Worm (Caenorhabditis elegans) whole organism, L4 larva: ENCODE results near the gene sru-48.

Source experiments
- F10B5.3 ChIP-seq: sonication (generic microtip); optimal IDR thresholded peaks from 2 replicates; lab custom pipeline; 2016; ENCODE audit warnings: mild to moderate bottlenecking, missing genetic modification characterization, missing compliant biosample characterization
- F26F4.8 ChIP-seq: fragments of 200-800 bp; sonication (Bioruptor generic); conservative IDR thresholded peaks from 2 replicates; pipeline ENCODE4 v1.3.6; 2022; ENCODE audit warnings: missing genetic modification characterization, missing compliant biosample characterization
- F37D6.2 ChIP-seq: sonication (generic microtip); optimal IDR thresholded peaks from 2 replicates; lab custom pipeline; 2016; ENCODE audit warnings: mild to moderate bottlenecking, missing genetic modification characterization, missing compliant biosample characterization
- T20F7.1 ChIP-seq: fragments of 200-800 bp; sonication (Bioruptor generic); optimal IDR thresholded peaks from 2 replicates; lab custom pipeline; 2018; ENCODE audit warnings: mild to moderate bottlenecking, missing genetic modification characterization, missing compliant biosample characterization
- Y105C5A.15 ChIP-seq: fragments of 200-800 bp; sonication (Bioruptor generic); IDR thresholded peaks from 2 replicates; pipeline ENCODE4 v1.3.6; 2022; ENCODE audit warnings: missing genetic modification characterization, missing compliant biosample characterization
- Y48G9A.11 ChIP-seq: fragments of 200-800 bp; sonication (Bioruptor generic); IDR thresholded peaks from 2 replicates; pipeline ENCODE4 v1.3.6; 2022; ENCODE audit warnings: missing genetic modification reagents, missing genetic modification characterization, missing compliant biosample characterization
- ZK546.5 ChIP-seq, 2 experiments: sonication (generic microtip); optimal IDR thresholded peaks; 2 replicates each; lab custom pipeline; 2017; ENCODE audit warnings: missing biosample characterization in 2 of 2, missing genetic modification characterization in 2 of 2
- aha-1 ChIP-seq: fragments of 150-350 bp; peaks from one replicate; lab custom pipeline; 2014; ENCODE audit warnings: missing biosample characterization, missing genetic modification characterization
- aly-2 ChIP-seq: sonication (generic microtip); optimal IDR thresholded peaks from 2 replicates; lab custom pipeline; 2018; ENCODE audit warnings: missing biosample characterization, missing genetic modification characterization
- ama-1 ChIP-seq: fragments of 150-350 bp; optimal IDR thresholded peaks from 2 replicates; lab custom pipeline; 2014; ENCODE audit warnings: inconsistent platforms, mixed read lengths
- arid-1 ChIP-seq: fragments of 200-800 bp; sonication (Bioruptor generic); conservative IDR thresholded peaks from 2 replicates; pipeline ENCODE4 v1.3.6; 2022; ENCODE audit warnings: missing genetic modification reagents, missing genetic modification characterization, missing compliant biosample characterization
- ceh-20 ChIP-seq: fragments of 200-800 bp; sonication (Bioruptor generic); IDR thresholded peaks from 2 replicates; pipeline ENCODE4 v1.3.6; 2022; ENCODE audit warnings: missing genetic modification reagents, missing genetic modification characterization, missing compliant biosample characterization
- ceh-32 ChIP-seq: sonication (generic microtip); optimal IDR thresholded peaks from 2 replicates; lab custom pipeline; 2016; ENCODE audit warnings: mild to moderate bottlenecking, missing genetic modification characterization, missing compliant biosample characterization; ENCODE audit not compliant: poor library complexity
- ceh-62 ChIP-seq: sonication (generic microtip); optimal IDR thresholded peaks from 2 replicates; lab custom pipeline; 2017; ENCODE audit warnings: missing biosample characterization, missing genetic modification characterization
- ceh-82 ChIP-seq: sonication (generic microtip); optimal IDR thresholded peaks from 2 replicates; lab custom pipeline; 2017; ENCODE audit warnings: missing biosample characterization, missing genetic modification characterization
- ctbp-1 ChIP-seq: fragments of 200-800 bp; sonication (Bioruptor generic); IDR thresholded peaks from 2 replicates; pipeline ENCODE4 v1.3.6; 2022; ENCODE audit warnings: missing genetic modification reagents, missing genetic modification characterization, missing compliant biosample characterization
- daf-19 ChIP-seq: fragments of 200-800 bp; sonication (Bioruptor generic); conservative IDR thresholded peaks from 2 replicates; pipeline ENCODE4 v1.3.6; 2022; ENCODE audit warnings: missing genetic modification characterization, missing compliant biosample characterization
- daf-8 ChIP-seq: fragments of 200-800 bp; sonication (Bioruptor generic); IDR thresholded peaks from 2 replicates; pipeline ENCODE4 v1.3.6; 2022; ENCODE audit warnings: missing genetic modification characterization, missing compliant biosample characterization
- dmd-8 ChIP-seq: fragments of 200-800 bp; sonication (Bioruptor generic); IDR thresholded peaks from 2 replicates; pipeline ENCODE4 v1.3.6; 2022; ENCODE audit warnings: missing genetic modification characterization, missing compliant biosample characterization
- duxl-1 ChIP-seq: sonication (generic microtip); optimal IDR thresholded peaks from 2 replicates; lab custom pipeline; 2016; ENCODE audit warnings: mild to moderate bottlenecking, missing genetic modification characterization, moderate library complexity, missing compliant biosample characterization; ENCODE audit not compliant: poor library complexity
- egl-27 ChIP-seq: sonication (generic microtip); optimal IDR thresholded peaks from 3 replicates; lab custom pipeline; 2017; ENCODE audit warnings: missing biosample characterization, missing genetic modification reagents, missing genetic modification characterization
- egl-43 ChIP-seq: fragments of 200-800 bp; sonication (Bioruptor generic); IDR thresholded peaks from 2 replicates; pipeline ENCODE4 v1.3.6; 2022; ENCODE audit warnings: missing genetic modification reagents, missing genetic modification characterization, missing compliant biosample characterization
- fos-1 ChIP-seq: fragments of 150-350 bp; optimal IDR thresholded peaks from 2 replicates; lab custom pipeline; 2014; ENCODE audit warnings: missing biosample characterization, missing genetic modification characterization
- hif-1 ChIP-seq, 2 experiments: sonication (generic microtip); optimal IDR thresholded peaks; 2 replicates each; lab custom pipeline; 2016 to 2017; ENCODE audit warnings: missing compliant biosample characterization in 2 of 2, missing genetic modification characterization in 2 of 2, missing genetic modification reagents in 2 of 2, missing genotype in 2 of 2, mild to moderate bottlenecking in 1 of 2
- hlh-11 ChIP-seq: fragments of 200-800 bp; sonication (Bioruptor generic); optimal IDR thresholded peaks from 2 replicates; lab custom pipeline; 2018; ENCODE audit warnings: mild to moderate bottlenecking, missing genetic modification characterization, missing compliant biosample characterization
- hmg-1.1 ChIP-seq: fragments of 200-800 bp; sonication (Bioruptor generic); IDR thresholded peaks from 2 replicates; pipeline ENCODE4 v1.3.6; 2022; ENCODE audit warnings: missing genetic modification reagents, missing genetic modification characterization, missing compliant biosample characterization
- lin-1 ChIP-seq: fragments of 200-800 bp; sonication (Bioruptor generic); IDR thresholded peaks from 2 replicates; pipeline ENCODE4 v1.3.6; 2022; ENCODE audit warnings: missing genetic modification reagents, missing genetic modification characterization, missing compliant biosample characterization
- lin-29 ChIP-seq: fragments of 200-800 bp; sonication (Bioruptor generic); IDR thresholded peaks from 2 replicates; pipeline ENCODE4 v1.3.6; 2022; ENCODE audit warnings: missing genetic modification reagents, missing genetic modification characterization, missing compliant biosample characterization
- lin-38 ChIP-seq: fragments of 200-800 bp; sonication (Bioruptor generic); IDR thresholded peaks from 2 replicates; pipeline ENCODE4 v1.3.6; 2022; ENCODE audit warnings: missing genetic modification reagents, missing genetic modification characterization, missing compliant biosample characterization
- madf-5 ChIP-seq, 2 experiments: fragments of 200-800 bp; sonication (Bioruptor generic); IDR thresholded peaks; 2 replicates each; pipeline ENCODE4 v1.3.6; 2022; ENCODE audit warnings: missing compliant biosample characterization in 2 of 2, missing genetic modification characterization in 2 of 2
- mdt-29 ChIP-seq: fragments of 200-800 bp; sonication (Bioruptor generic); IDR thresholded peaks from 2 replicates; pipeline ENCODE4 v1.3.6; 2022; ENCODE audit warnings: missing genetic modification reagents, missing genetic modification characterization, missing compliant biosample characterization
- mes-2 ChIP-seq: sonication (generic microtip); optimal IDR thresholded peaks from 2 replicates; lab custom pipeline; 2016; ENCODE audit warnings: missing genotype, mild to moderate bottlenecking, missing genetic modification characterization, missing compliant biosample characterization; ENCODE audit not compliant: poor library complexity, severe bottlenecking
- mxl-3 ChIP-seq: fragments of 200-800 bp; sonication (Bioruptor generic); optimal IDR thresholded peaks from 2 replicates; lab custom pipeline; 2018; ENCODE audit warnings: mild to moderate bottlenecking, missing genetic modification characterization, missing compliant biosample characterization
- nhr-102 ChIP-seq: sonication (generic microtip); optimal IDR thresholded peaks from 2 replicates; lab custom pipeline; 2016; ENCODE audit warnings: mild to moderate bottlenecking, missing genetic modification characterization, moderate library complexity, missing compliant biosample characterization
- nhr-25 ChIP-seq: sonication (generic microtip); optimal IDR thresholded peaks from 2 replicates; lab custom pipeline; 2017; ENCODE audit warnings: missing genetic modification characterization, mild to moderate bottlenecking, missing compliant biosample characterization, antibody characterized with exemption, moderate library complexity, borderline replicate concordance; ENCODE audit not compliant: insufficient read depth
- nhr-28 ChIP-seq: fragments of 150-350 bp; optimal IDR thresholded peaks from 2 replicates; lab custom pipeline; 2014; ENCODE audit warnings: missing biosample characterization, missing genetic modification characterization
- nhr-41 ChIP-seq: fragments of 200-800 bp; sonication (Bioruptor generic); IDR thresholded peaks from 2 replicates; pipeline ENCODE4 v1.3.6; 2022; ENCODE audit warnings: missing genetic modification reagents, missing genetic modification characterization, missing compliant biosample characterization
- nhr-42 ChIP-seq: fragments of 200-800 bp; sonication (Bioruptor generic); IDR thresholded peaks from 2 replicates; pipeline ENCODE4 v1.3.6; 2022; ENCODE audit warnings: missing genetic modification characterization, missing compliant biosample characterization
- nhr-48 ChIP-seq: sonication (generic microtip); optimal IDR thresholded peaks from 2 replicates; lab custom pipeline; 2016; ENCODE audit warnings: mild to moderate bottlenecking, missing genetic modification characterization, missing compliant biosample characterization
- nhr-76 ChIP-seq: fragments of 150-350 bp; optimal IDR thresholded peaks from 2 replicates; lab custom pipeline; 2014; ENCODE audit warnings: missing biosample characterization, missing genetic modification characterization
- nhr-77 ChIP-seq: fragments of 150-350 bp; optimal IDR thresholded peaks from 2 replicates; lab custom pipeline; 2014; ENCODE audit warnings: missing biosample characterization, missing genetic modification characterization
- pha-4 ChIP-seq, 2 experiments: fragments of 150-350 bp in 1 of 2; fragments of 200-800 bp in 1 of 2; sonication (Bioruptor generic) in 1 of 2; IDR thresholded peaks in 1 of 2; optimal IDR thresholded peaks in 1 of 2; 2 replicates each; pipeline versions ENCODE4 v1.3.6 to Lab custom; 2014 to 2022; ENCODE audit warnings: missing genetic modification characterization in 2 of 2, missing genetic modification reagents in 2 of 2, missing biosample characterization in 1 of 2, missing compliant biosample characterization in 1 of 2
- pqm-1 ChIP-seq: sonication (generic microtip); optimal IDR thresholded peaks from 2 replicates; lab custom pipeline; 2017; ENCODE audit warnings: missing biosample characterization, missing genetic modification characterization
- saeg-2 ChIP-seq: fragments of 200-800 bp; sonication (Bioruptor generic); IDR thresholded peaks from 2 replicates; pipeline ENCODE4 v1.3.6; 2022; ENCODE audit warnings: missing genetic modification reagents, missing genetic modification characterization, missing compliant biosample characterization
- snpc-1.2 ChIP-seq: fragments of 200-800 bp; sonication (Bioruptor generic); IDR thresholded peaks from 2 replicates; pipeline ENCODE4 v1.3.6; 2022; ENCODE audit warnings: missing genetic modification reagents, missing genetic modification characterization, missing compliant biosample characterization
- snpc-4 ChIP-seq: fragments of 150-350 bp; optimal IDR thresholded peaks from 2 replicates; lab custom pipeline; 2014; ENCODE audit warnings: missing biosample characterization, missing genetic modification characterization
- tag-97 ChIP-seq: fragments of 200-800 bp; sonication (Bioruptor generic); IDR thresholded peaks from 2 replicates; pipeline ENCODE4 v1.3.6; 2022; ENCODE audit warnings: missing genetic modification characterization, missing compliant biosample characterization
- unc-130 ChIP-seq: sonication (generic microtip); optimal IDR thresholded peaks from 2 replicates; lab custom pipeline; 2016; ENCODE audit warnings: missing genetic modification reagents, missing genetic modification characterization, missing compliant biosample characterization
- zfp-2 ChIP-seq: sonication (generic microtip); optimal IDR thresholded peaks from 2 replicates; lab custom pipeline; 2016; ENCODE audit warnings: mild to moderate bottlenecking, missing genetic modification characterization, missing compliant biosample characterization
- zfp-3 ChIP-seq: fragments of 200-800 bp; sonication (Bioruptor generic); conservative IDR thresholded peaks from 2 replicates; pipeline ENCODE4 v1.3.6; 2022; ENCODE audit warnings: missing genetic modification reagents, missing genetic modification characterization, missing compliant biosample characterization
- zip-11 ChIP-seq: fragments of 200-800 bp; sonication (Bioruptor generic); IDR thresholded peaks from 2 replicates; pipeline ENCODE4 v1.3.6; 2022; ENCODE audit warnings: missing genetic modification characterization, missing compliant biosample characterization
- ztf-11 ChIP-seq: fragments of 150-350 bp; optimal IDR thresholded peaks from 2 replicates; lab custom pipeline; 2014; ENCODE audit warnings: missing biosample characterization, missing genetic modification characterization

Gene sru-48

DNA sequence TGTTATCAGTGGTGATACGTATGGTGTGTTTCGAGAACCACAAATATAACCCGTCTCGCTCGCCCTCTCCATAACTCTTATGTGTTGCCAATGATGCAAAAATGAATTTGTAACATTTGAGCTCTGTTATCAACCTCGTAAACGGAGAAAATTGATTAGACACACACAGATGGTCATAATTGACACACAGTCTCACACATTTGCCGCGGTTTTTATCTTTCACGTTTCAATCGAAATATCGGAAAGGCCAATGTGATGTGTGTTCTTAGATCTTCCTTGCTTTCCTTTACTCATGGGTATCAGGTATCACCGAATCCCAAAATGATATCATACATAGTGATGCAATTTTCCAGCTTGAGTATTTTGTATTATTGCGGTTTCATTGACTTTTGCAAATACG, 33.6 kb downstream of the sru-48 start (continued):
- TF ChIP-seq ceh-32 (no peak), nhr-76 (tag; lab: Kevin White, UChicago) (no peak), ceh-20 (GFP tag; lab: Robert Waterston, UW) (no peak), zip-11 (GFP tag; lab: Robert Waterston, UW) (no peak), hlh-11 (tag; lab: Kevin White, UChicago) (peak; percentile 96), arid-1 (GFP tag; lab: Robert Waterston, UW) (no peak), ZK546.5 (tag; optimal IDR thresholded peaks at IDR 0.05; lab: Kevin White, UChicago) (no peak), nhr-25 (tag; lab: Kevin White, UChicago) (no peak), nhr-48 (peak; percentile 43), aly-2 (tag; lab: Kevin White, UChicago) (no peak), nhr-41 (GFP tag; lab: Robert Waterston, UW) (no peak), nhr-42 (GFP tag; lab: Robert Waterston, UW) (no peak), F10B5.3 (no peak), mxl-3 (GFP tag; lab: Kevin White, UChicago) (peak; percentile 77), pqm-1 (tag; lab: Kevin White, UChicago) (peak; percentile 96), Y105C5A.15 (no peak), pha-4 (GFP tag; IDR thresholded peaks at IDR 0.05; lab: Robert Waterston, UW) (no peak; the same call in 1 of the 2 replicates), pha-4 (tag; optimal IDR thresholded peaks at IDR 0.05; lab: Kevin White, UChicago) (no peak), saeg-2 (GFP tag; lab: Robert Waterston, UW) (no peak), F26F4.8 (GFP tag; lab: Robert Waterston, UW) (no peak), mdt-29 (GFP tag; lab: Robert Waterston, UW) (no peak), snpc-1.2 (GFP tag; lab: Robert Waterston, UW) (no peak), ceh-62 (no peak), hif-1 (tag; optimal IDR thresholded peaks at IDR 0.05; lab: Kevin White, UChicago) (peak in 1 of 2 experiments; percentile 61), hmg-1.1 (no peak), daf-8 (GFP tag; lab: Robert Waterston, UW) (no peak), nhr-28 (tag; lab: Kevin White, UChicago) (peak; percentile 97), lin-1 (GFP tag; lab: Robert Waterston, UW) (no peak; the same call in 1 of the 2 replicates), F37D6.2 (tag; lab: Kevin White, UChicago) (no peak), tag-97 (GFP tag; lab: Robert Waterston, UW) (no peak), unc-130 (GFP tag; lab: Kevin White, UChicago) (no peak), nhr-77 (tag; lab: Kevin White, UChicago) (peak; percentile 88), dmd-8 (no peak), lin-29 (GFP tag; lab: Robert Waterston, UW) (no peak), T20F7.1 (peak; percentile 42), aha-1 (tag; lab: Kevin White, UChicago) (peak; percentile 4), daf-19 (GFP tag; lab: Robert Waterston, UW) (no peak), egl-43 (no peak), fos-1 (no peak), lin-38 (no peak), madf-5 (GFP tag; IDR thresholded peaks at IDR 0.05; lab: Robert Waterston, UW) (no peak), duxl-1 (tag; lab: Kevin White, UChicago) (no peak), ctbp-1 (GFP tag; lab: Robert Waterston, UW) (no peak), ztf-11 (tag; lab: Kevin White, UChicago) (no peak), snpc-4 (tag; lab: Kevin White, UChicago) (no peak), ceh-82 (tag; lab: Kevin White, UChicago) (no peak), nhr-102 (peak; percentile 46), zfp-2 (tag; lab: Kevin White, UChicago) (no peak), ama-1 (no peak), Y48G9A.11 (GFP tag; lab: Robert Waterston, UW) (no peak), mes-2 (peak; percentile 31), egl-27 (tag; lab: Kevin White, UChicago) (no peak), zfp-3 (GFP tag; lab: Robert Waterston, UW) (no peak)
